Fruit fly (Drosophila melanogaster) whole organism, embryonic: Measurements from ENCODE around the gene CG7557.
A peak's percentile ranks its signal among the peaks of the same experiment; 100 is the strongest.

Source experiments
- ATbp ChIP-seq: fragments of 200-800 bp; sonication (Bioruptor generic); optimal IDR thresholded peaks from 2 replicates; lab custom pipeline; 2017; ENCODE audit warnings: missing biosample characterization, mild to moderate bottlenecking, missing genetic modification characterization, missing genetic modification reagents
- Bdp1 ChIP-seq: fragments of 200-800 bp; sonication (Bioruptor generic); optimal IDR thresholded peaks from 3 replicates; lab custom pipeline; 2016; ENCODE audit warnings: missing biosample characterization, missing genetic modification characterization
- Blimp-1 ChIP-seq: fragments of 200-800 bp; sonication (Bioruptor generic); optimal IDR thresholded peaks from 3 replicates; lab custom pipeline; 2018; ENCODE audit warnings: missing biosample characterization, missing genetic modification characterization, mild to moderate bottlenecking, moderate library complexity, missing genetic modification reagents
- CG10366 ChIP-seq: fragments of 200-800 bp; sonication (Bioruptor generic); IDR thresholded peaks from 2 replicates; pipeline ENCODE4 v1.3.6; 2022; ENCODE audit warnings: missing biosample characterization, missing genetic modification characterization
- CG10979 ChIP-seq: fragments of 200-800 bp; sonication (Bioruptor generic); optimal IDR thresholded peaks from 2 replicates; lab custom pipeline; 2018; ENCODE audit warnings: missing biosample characterization, mild to moderate bottlenecking, missing genetic modification characterization, moderate library complexity
- CG11398 ChIP-seq: fragments of 200-800 bp; sonication (Bioruptor generic); optimal IDR thresholded peaks from 2 replicates; lab custom pipeline; 2016; ENCODE audit warnings: missing biosample characterization, missing genetic modification characterization
- CG11504 ChIP-seq: fragments of 200-800 bp; sonication (Bioruptor generic); optimal IDR thresholded peaks from 3 replicates; lab custom pipeline; 2019; ENCODE audit warnings: missing biosample characterization, mild to moderate bottlenecking, missing genetic modification characterization, moderate library complexity
- CG12219 ChIP-seq: fragments of 200-800 bp; sonication (Bioruptor generic); optimal IDR thresholded peaks from 3 replicates; lab custom pipeline; 2018; ENCODE audit warnings: missing biosample characterization, mild to moderate bottlenecking, missing genetic modification characterization
- CG1233 ChIP-seq: fragments of 200-800 bp; sonication (Bioruptor generic); optimal IDR thresholded peaks from 4 replicates; lab custom pipeline; 2018; ENCODE audit warnings: missing biosample characterization, mild to moderate bottlenecking, missing genetic modification characterization
- CG13894 ChIP-seq: fragments of 200-800 bp; sonication (Bioruptor generic); optimal IDR thresholded peaks from 3 replicates; lab custom pipeline; 2018; ENCODE audit warnings: missing biosample characterization, mild to moderate bottlenecking, missing genetic modification characterization, moderate library complexity
- CG17359 ChIP-seq: fragments of 200-800 bp; sonication (Bioruptor generic); optimal IDR thresholded peaks from 3 replicates; lab custom pipeline; 2018; ENCODE audit warnings: missing biosample characterization, mild to moderate bottlenecking, missing genetic modification characterization, moderate library complexity
- CG17802 ChIP-seq: fragments of 200-800 bp; sonication (Bioruptor generic); optimal IDR thresholded peaks from 2 replicates; lab custom pipeline; 2018; ENCODE audit warnings: missing biosample characterization, mild to moderate bottlenecking, missing genetic modification characterization, moderate library complexity
- CG17829 ChIP-seq: fragments of 200-800 bp; optimal IDR thresholded peaks from 2 replicates; lab custom pipeline; 2019; ENCODE audit warnings: missing biosample characterization, mild to moderate bottlenecking, missing genetic modification characterization, moderate library complexity
- CG2202 ChIP-seq: fragments of 200-800 bp; sonication (Bioruptor generic); optimal IDR thresholded peaks from 2 replicates; lab custom pipeline; 2018; ENCODE audit warnings: missing biosample characterization, mild to moderate bottlenecking, missing genetic modification characterization
- CG2712 ChIP-seq: fragments of 200-800 bp; optimal IDR thresholded peaks from 3 replicates; lab custom pipeline; 2019; ENCODE audit warnings: missing biosample characterization, mild to moderate bottlenecking, missing genetic modification characterization, moderate library complexity
- CG31441 ChIP-seq: fragments of 200-800 bp; sonication (Bioruptor generic); IDR thresholded peaks from 2 replicates; pipeline ENCODE4 v1.3.6; 2022; ENCODE audit warnings: missing biosample characterization, missing genetic modification characterization
- CG3726 ChIP-seq: fragments of 200-800 bp; sonication (Bioruptor generic); IDR thresholded peaks from 3 replicates; pipeline ENCODE4, ENCODE4 v1.3.6; 2022; ENCODE audit warnings: missing biosample characterization, missing genetic modification characterization
- CG42726 ChIP-seq: fragments of 200-800 bp; sonication (Bioruptor generic); IDR thresholded peaks from 2 replicates; pipeline ENCODE4 v1.3.6; 2022; ENCODE audit warnings: missing biosample characterization, missing genetic modification characterization; ENCODE audit not compliant: partially characterized antibody
- CG4328 ChIP-seq: fragments of 200-800 bp; sonication (Bioruptor generic); optimal IDR thresholded peaks from 3 replicates; lab custom pipeline; 2017; ENCODE audit warnings: missing biosample characterization, missing genetic modification reagents, missing genetic modification characterization
- CG6254 ChIP-seq: fragments of 200-800 bp; sonication (Bioruptor generic); optimal IDR thresholded peaks from 3 replicates; lab custom pipeline; 2017; ENCODE audit warnings: mild to moderate bottlenecking, missing biosample characterization, missing genetic modification reagents, missing genetic modification characterization
- CG6791 ChIP-seq: fragments of 200-800 bp; sonication (Bioruptor generic); IDR thresholded peaks from 3 replicates; pipeline ENCODE4 v1.3.6; 2022; ENCODE audit warnings: missing biosample characterization, missing genetic modification characterization; ENCODE audit not compliant: partially characterized antibody
- Dp ChIP-seq: fragments of 200-800 bp; sonication (Bioruptor generic); optimal IDR thresholded peaks from 2 replicates; lab custom pipeline; 2018; ENCODE audit warnings: missing biosample characterization, mild to moderate bottlenecking, missing genetic modification characterization, moderate library complexity
- E2f2 ChIP-seq: fragments of 200-800 bp; sonication (Bioruptor generic); IDR thresholded peaks from 2 replicates; pipeline ENCODE4 v1.3.6; 2022; ENCODE audit warnings: missing biosample characterization, missing genetic modification characterization
- Ets65A ChIP-seq: fragments of 200-800 bp; sonication (Bioruptor generic); peaks from one replicate; lab custom pipeline; 2016; ENCODE audit warnings: missing biosample characterization, missing genetic modification characterization
- HLH4C ChIP-seq: fragments of 200-800 bp; sonication (Bioruptor generic); IDR thresholded peaks from 3 replicates; pipeline ENCODE4 v1.3.6; 2022; ENCODE audit warnings: missing biosample characterization, missing genetic modification characterization; ENCODE audit not compliant: partially characterized antibody
- Med ChIP-seq: fragments of 200-800 bp; sonication (Bioruptor generic); peaks from one replicate; lab custom pipeline; 2016; ENCODE audit warnings: missing biosample characterization, missing genetic modification characterization, mild to moderate bottlenecking, inconsistent platforms, moderate library complexity
- Sin3A ChIP-seq: fragments of >200 bp; optimal IDR thresholded peaks from 2 replicates; lab custom pipeline; 2018
- Ssrp ChIP-seq: fragments of 200-800 bp; sonication (Bioruptor generic); optimal IDR thresholded peaks from 2 replicates; lab custom pipeline; 2018; ENCODE audit warnings: missing biosample characterization, mild to moderate bottlenecking, missing genetic modification characterization, moderate library complexity
- Xbp1 ChIP-seq: fragments of 200-800 bp; sonication (Bioruptor generic); optimal IDR thresholded peaks from 3 replicates; lab custom pipeline; 2016; ENCODE audit warnings: missing biosample characterization, mild to moderate bottlenecking, missing genetic modification characterization
- aop ChIP-seq: fragments of 200-800 bp; sonication (Bioruptor generic); IDR thresholded peaks from 2 replicates; pipeline ENCODE4 v1.3.6; 2022; ENCODE audit warnings: missing biosample characterization, missing genetic modification characterization
- bcd ChIP-seq: fragments of 200-800 bp; sonication (Bioruptor generic); optimal IDR thresholded peaks from 2 replicates; lab custom pipeline; 2017; ENCODE audit warnings: missing biosample characterization, mild to moderate bottlenecking, missing genetic modification characterization
- br ChIP-seq: fragments of >200 bp; optimal IDR thresholded peaks from 2 replicates; lab custom pipeline; 2017
- bsh ChIP-seq, 2 experiments: fragments of 200-800 bp; sonication (Bioruptor generic); optimal IDR thresholded peaks; 2 replicates each; lab custom pipeline; 2017 to 2018; ENCODE audit warnings: mild to moderate bottlenecking in 2 of 2, missing biosample characterization in 2 of 2, missing genetic modification characterization in 2 of 2, moderate library complexity in 1 of 2
- chif ChIP-seq, 2 experiments: fragments of 200-800 bp; sonication (Bioruptor generic); optimal IDR thresholded peaks; 3 replicates each; lab custom pipeline; 2016; ENCODE audit warnings: missing biosample characterization in 2 of 2, missing genetic modification characterization in 2 of 2
- ci ChIP-seq: fragments of 200-800 bp; sonication (Bioruptor generic); IDR thresholded peaks from 3 replicates; pipeline ENCODE4 v1.3.6; 2022; ENCODE audit warnings: missing biosample characterization, missing genetic modification characterization
- dmrt99B ChIP-seq: fragments of 200-800 bp; sonication (Bioruptor generic); optimal IDR thresholded peaks from 2 replicates; lab custom pipeline; 2018; ENCODE audit warnings: missing biosample characterization, mild to moderate bottlenecking, missing genetic modification characterization, moderate library complexity
- ems ChIP-seq: fragments of 200-800 bp; sonication (Bioruptor generic); optimal IDR thresholded peaks from 3 replicates; lab custom pipeline; 2016; ENCODE audit warnings: missing biosample characterization, missing genetic modification characterization
- esg ChIP-seq: fragments of 200-800 bp; sonication (Bioruptor generic); conservative IDR thresholded peaks from 2 replicates; pipeline ENCODE4 v1.3.6; 2022; ENCODE audit warnings: missing biosample characterization, missing genetic modification characterization
- h ChIP-seq: fragments of >200 bp; optimal IDR thresholded peaks from 2 replicates; lab custom pipeline; 2017
- lbe ChIP-seq: fragments of 200-800 bp; sonication (Bioruptor generic); optimal IDR thresholded peaks from 2 replicates; lab custom pipeline; 2016; ENCODE audit warnings: missing biosample characterization, mild to moderate bottlenecking, missing genetic modification characterization
- maf-S ChIP-seq: fragments of 200-800 bp; sonication (Bioruptor generic); optimal IDR thresholded peaks from 2 replicates; lab custom pipeline; 2016; ENCODE audit warnings: missing biosample characterization, missing genetic modification characterization
- mam ChIP-seq: fragments of 200-800 bp; sonication (Bioruptor generic); optimal IDR thresholded peaks from 3 replicates; lab custom pipeline; 2016; ENCODE audit warnings: missing biosample characterization, missing genetic modification characterization
- nmo ChIP-seq: fragments of 200-800 bp; sonication (Bioruptor generic); optimal IDR thresholded peaks from 2 replicates; lab custom pipeline; 2018; ENCODE audit warnings: missing biosample characterization, mild to moderate bottlenecking, missing genetic modification characterization, moderate library complexity
- psq ChIP-seq: fragments of 200-800 bp; sonication (Bioruptor generic); optimal IDR thresholded peaks from 2 replicates; lab custom pipeline; 2017; ENCODE audit warnings: missing biosample characterization, missing genetic modification characterization
- row ChIP-seq: fragments of 200-800 bp; sonication (Bioruptor generic); IDR thresholded peaks from 3 replicates; pipeline ENCODE4 v1.3.6; 2022; ENCODE audit warnings: missing biosample characterization, missing genetic modification characterization
- sd ChIP-seq: fragments of 200-800 bp; sonication (Bioruptor generic); optimal IDR thresholded peaks from 3 replicates; lab custom pipeline; 2018; ENCODE audit warnings: missing biosample characterization, mild to moderate bottlenecking, missing genetic modification characterization, moderate library complexity
- sens ChIP-seq: fragments of 200-800 bp; sonication (Bioruptor generic); peaks from one replicate; lab custom pipeline; 2016; ENCODE audit warnings: missing biosample characterization, missing genetic modification characterization
- sna ChIP-seq: fragments of 200-800 bp; sonication (Bioruptor generic); IDR thresholded peaks from 2 replicates; pipeline ENCODE4 v1.3.6; 2022; ENCODE audit warnings: missing biosample characterization, missing genetic modification characterization; ENCODE audit not compliant: partially characterized antibody
- wdn ChIP-seq: fragments of 200-800 bp; sonication (Bioruptor generic); IDR thresholded peaks from 2 replicates; pipeline ENCODE4 v1.3.6; 2022; ENCODE audit warnings: missing biosample characterization, missing genetic modification characterization

The CG7557 gene

DNA sequence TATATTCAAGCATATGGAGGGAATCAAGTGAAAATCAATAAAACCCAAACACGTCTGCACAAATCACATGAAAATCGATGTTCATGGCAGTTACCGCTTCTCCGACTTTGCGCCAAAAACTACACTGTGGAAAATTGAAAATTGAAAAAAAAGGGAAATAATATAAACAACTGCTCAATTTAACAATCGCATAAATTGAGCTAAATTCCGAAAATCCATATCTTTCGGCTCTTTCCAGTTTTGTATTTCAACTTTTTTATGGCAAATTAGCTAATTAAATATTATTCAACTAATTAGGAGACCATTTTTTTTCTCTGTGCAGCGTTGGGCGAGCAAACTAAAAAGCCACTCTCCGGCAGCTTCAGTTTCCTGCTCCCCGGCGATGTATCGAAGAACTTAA lies 39.5 kb downstream of the CG7557 start (continued):
- TF ChIP-seq CG31441 (GFP tag; lab: Robert Waterston, UW), result peak; percentile 59
- peak; percentile 49 for TF ChIP-seq CG17359 (tag; lab: Kevin White, UChicago)
- peak; percentile 10 for TF ChIP-seq ATbp (GFP tag; lab: Kevin White, UChicago)

DNA sequence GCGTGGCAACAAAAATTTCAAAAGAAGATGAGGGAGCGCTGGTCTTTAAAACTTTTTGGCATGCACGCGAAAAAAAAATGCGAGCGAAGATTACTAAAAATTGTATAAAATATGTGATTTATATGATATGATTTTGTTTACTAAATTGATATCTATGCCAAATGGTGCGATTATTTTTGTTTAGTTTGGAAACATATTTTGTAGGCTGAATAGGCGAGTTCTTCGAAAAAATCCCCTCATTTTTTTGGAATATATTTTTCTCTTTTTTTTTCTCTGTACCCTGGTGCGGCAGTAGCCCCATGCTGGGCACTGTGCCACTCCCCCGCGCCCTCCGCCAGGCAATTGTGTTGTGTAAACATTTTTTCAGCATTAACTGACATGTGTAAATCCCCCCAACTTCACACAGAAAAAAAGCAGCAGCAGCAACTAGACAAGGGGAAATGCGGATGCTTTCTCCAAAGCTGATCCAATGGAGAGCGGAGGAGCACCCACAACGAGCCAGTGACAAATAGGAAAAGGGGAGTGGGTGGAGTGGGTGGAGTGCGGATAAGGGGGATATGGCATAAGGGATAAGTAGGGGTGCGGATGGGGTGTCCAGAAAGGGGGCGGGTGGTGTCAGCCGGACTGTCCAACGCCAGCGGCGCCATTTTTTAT lies 41.1 kb downstream of the CG7557 start:
- no peak for TF ChIP-seq CG10366
- no peak for TF ChIP-seq ci (GFP tag; lab: Robert Waterston, UW)
- TF ChIP-seq psq (GFP tag; lab: Kevin White, UChicago), result no peak
- no peak for TF ChIP-seq br (lab: Kevin White, UChicago)
- TF ChIP-seq lbe (GFP tag; lab: Kevin White, UChicago), result no peak
- TF ChIP-seq Ets65A (GFP tag; lab: Kevin White, UChicago), result no peak
- peak; percentile 14 for TF ChIP-seq Xbp1 (GFP tag; lab: Kevin White, UChicago)
- no peak for TF ChIP-seq CG12219
- TF ChIP-seq wdn (GFP tag; lab: Robert Waterston, UW), result no peak
- TF ChIP-seq CG6254 (GFP tag; lab: Kevin White, UChicago), result no peak
- no peak for TF ChIP-seq CG13894 (tag; lab: Kevin White, UChicago)
- TF ChIP-seq CG17802, result no peak
- no peak for TF ChIP-seq maf-S (GFP tag; lab: Kevin White, UChicago)
- TF ChIP-seq CG11398, result no peak
- TF ChIP-seq Dp (GFP tag; lab: Kevin White, UChicago), result no peak
- no peak for TF ChIP-seq aop (GFP tag; lab: Robert Waterston, UW)
- peak; percentile 30; the same call in 2 of the 3 replicates for TF ChIP-seq row (GFP tag; lab: Robert Waterston, UW)
- peak; percentile 47 for TF ChIP-seq Blimp-1 (GFP tag; lab: Kevin White, UChicago)
- TF ChIP-seq CG11504 (tag; lab: Kevin White, UChicago), result peak; percentile 42
- TF ChIP-seq dmrt99B (tag; lab: Kevin White, UChicago), result peak; percentile 32
- no peak for TF ChIP-seq esg (GFP tag; lab: Robert Waterston, UW)
- no peak for TF ChIP-seq CG4328 (GFP tag; lab: Kevin White, UChicago)
- no peak for TF ChIP-seq CG42726 (GFP tag; lab: Robert Waterston, UW)
- TF ChIP-seq Med (GFP tag; lab: Kevin White, UChicago), result peak; percentile 63
- TF ChIP-seq chif (GFP tag; optimal IDR thresholded peaks at IDR 0.05; lab: Kevin White, UChicago), result no peak
- TF ChIP-seq bcd (GFP tag; lab: Kevin White, UChicago), result no peak
- peak; percentile 19 for TF ChIP-seq Ssrp
- TF ChIP-seq sna (GFP tag; lab: Robert Waterston, UW), result no peak
- no peak for TF ChIP-seq CG3726 (GFP tag; lab: Robert Waterston, UW)
- TF ChIP-seq ems (GFP tag; lab: Kevin White, UChicago), result peak; percentile 13
- peak; percentile 10; the same call in 1 of the 2 replicates for TF ChIP-seq E2f2
- no peak for TF ChIP-seq CG6791 (GFP tag; lab: Robert Waterston, UW)
- no peak for TF ChIP-seq CG17829
- TF ChIP-seq sd (tag; lab: Kevin White, UChicago), result no peak
- TF ChIP-seq Bdp1 (GFP tag; lab: Kevin White, UChicago), result no peak
- peak; percentile 35 for TF ChIP-seq CG10979
- TF ChIP-seq CG2202 (tag; lab: Kevin White, UChicago), result peak; percentile 25
- no peak for TF ChIP-seq CG1233 (GFP tag; lab: Kevin White, UChicago)
- no peak for TF ChIP-seq mam (GFP tag; lab: Kevin White, UChicago)
- TF ChIP-seq nmo (GFP tag; lab: Kevin White, UChicago), result no peak
- peak; percentile 17 for TF ChIP-seq CG2712 (tag; lab: Kevin White, UChicago)
- no peak for TF ChIP-seq h (lab: Kevin White, UChicago)
- TF ChIP-seq HLH4C (GFP tag; lab: Robert Waterston, UW), result no peak
- no peak for TF ChIP-seq Sin3A (lab: Kevin White, UChicago)
- TF ChIP-seq sens (GFP tag; lab: Kevin White, UChicago), result peak; percentile 82
- peak in 1 of 2 experiments; percentile 44 for TF ChIP-seq bsh (GFP tag; optimal IDR thresholded peaks at IDR 0.05; lab: Kevin White, UChicago)
